Fruit fly (Drosophila melanogaster) Kc167 (cell line): ENCODE results near the gene tant.

Source experiments
- Myc ChIP-seq: fragments of >200 bp; optimal IDR thresholded peaks from 2 replicates; lab custom pipeline; 2017; ENCODE audit warnings: missing external identifiers
- Sin3A ChIP-seq: fragments of >200 bp; optimal IDR thresholded peaks from 2 replicates; lab custom pipeline; 2018; ENCODE audit warnings: missing external identifiers
- insv ChIP-seq: fragments of >200 bp; optimal IDR thresholded peaks from 3 replicates; lab custom pipeline; 2018; ENCODE audit warnings: missing external identifiers
- psq ChIP-seq: fragments of >200 bp; optimal IDR thresholded peaks from 2 replicates; lab custom pipeline; 2017; ENCODE audit warnings: missing external identifiers

DNA sequence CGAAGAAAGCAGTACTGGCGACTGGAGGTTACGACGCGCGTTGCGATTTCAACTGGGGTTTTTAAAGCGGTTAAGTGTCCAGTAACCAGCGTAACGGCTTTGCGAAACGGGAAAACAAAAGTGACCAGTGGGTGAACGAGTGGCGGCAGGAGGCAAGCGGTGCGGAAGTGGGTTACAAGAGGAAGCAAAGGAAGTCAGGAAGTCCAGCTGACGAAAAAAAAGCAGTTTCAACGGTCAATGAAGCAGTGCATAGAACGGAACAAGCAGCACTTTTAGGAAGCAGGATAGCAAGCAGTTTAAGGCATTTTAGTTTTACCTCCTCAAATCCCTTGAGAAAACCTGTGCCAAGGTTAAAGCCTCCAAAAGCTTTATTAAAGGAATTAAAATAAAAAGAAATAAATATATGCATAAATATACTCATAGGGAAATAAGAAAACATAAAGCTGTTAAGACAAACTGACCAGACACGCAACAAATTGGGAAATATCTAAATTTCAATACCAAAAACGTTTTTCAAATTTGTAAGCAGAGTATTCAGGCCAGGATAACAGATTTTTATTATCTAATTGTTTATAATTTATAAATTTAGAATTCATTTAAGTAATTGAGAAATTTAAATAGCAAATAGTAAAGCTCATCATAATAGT is 4.2 kb downstream of the tant start, which contains the start of gene CG6592:
- TF ChIP-seq psq (lab: Kevin White, UChicago) = no peak
- TF ChIP-seq insv = no peak
- no peak for TF ChIP-seq Sin3A (lab: Kevin White, UChicago)
- no peak for TF ChIP-seq Myc
